Worm (Caenorhabditis elegans): ENCODE data around the gene K08H2.3.

- TF ChIP-seq mep-1 (tag; optimal IDR thresholded peaks at IDR 0.05), result no peak
- no peak for TF ChIP-seq lsy-2 (tag; optimal IDR thresholded peaks at IDR 0.05)
- TF ChIP-seq pha-4 (GFP tag; IDR thresholded peaks at IDR 0.05), result no peak
- TF ChIP-seq pha-4 (tag; optimal IDR thresholded peaks at IDR 0.05), result no peak
- no peak for TF ChIP-seq spr-3 (GFP tag; optimal IDR thresholded peaks at IDR 0.05)
- TF ChIP-seq dve-1 (tag; optimal IDR thresholded peaks at IDR 0.05; ENCODE audit: insufficient read depth), result no peak
- TF ChIP-seq unc-62 (GFP tag; optimal IDR thresholded peaks at IDR 0.05 in 1 of 2), result no peak
- no peak for TF ChIP-seq unc-62 (tag; optimal IDR thresholded peaks at IDR 0.05)
- no peak for TF ChIP-seq Y48G9A.11 (GFP tag; IDR thresholded peaks at IDR 0.05)
- TF ChIP-seq nhr-11 (tag; optimal IDR thresholded peaks at IDR 0.05), result no peak
- no peak for TF ChIP-seq pqm-1 (tag; optimal IDR thresholded peaks at IDR 0.05)
- TF ChIP-seq nhr-76 (tag; optimal IDR thresholded peaks at IDR 0.05), result no peak
- TF ChIP-seq lim-7 (GFP tag; IDR thresholded peaks at IDR 0.05), result no peak
- TF ChIP-seq nhr-28 (tag; optimal IDR thresholded peaks at IDR 0.05), result no peak
- no peak for TF ChIP-seq unc-39 (tag; optimal IDR thresholded peaks at IDR 0.05)
- no peak for TF ChIP-seq ama-1 (optimal IDR thresholded peaks at IDR 0.05)
Measured at ce11 chrX:13234879-13235278, 2.3 kb upstream of the K08H2.3 start, which contains the start of gene K08H2.2.
